Fruit fly (Drosophila melanogaster): ENCODE measurements around the gene srw.

Gene srw

DNA sequence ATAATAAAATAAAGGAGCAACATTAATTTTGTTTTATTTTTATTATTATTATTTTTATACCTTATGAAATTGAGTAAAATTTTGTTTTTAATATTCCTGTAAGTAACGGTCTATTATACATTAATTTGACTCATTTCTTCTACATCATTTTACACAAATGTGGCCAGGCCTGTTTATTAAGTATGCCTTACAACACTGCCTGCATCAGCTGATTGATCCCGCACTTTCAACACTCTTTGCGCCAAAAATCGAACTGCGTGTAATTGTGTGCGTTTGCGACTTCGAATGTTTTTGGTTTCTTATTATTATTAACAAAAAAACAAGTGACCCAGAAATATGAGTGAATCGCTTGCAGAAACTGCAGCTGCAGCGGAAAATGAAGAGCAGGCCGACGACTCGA lies 30.0 kb upstream of the srw start, which contains the start of gene Claspin (continued):
- TF ChIP-seq pb (GFP tag; optimal IDR thresholded peaks at IDR 0.05) (no peak), CTCF (GFP tag; optimal IDR thresholded peaks at IDR 0.05) (peak; percentile 44), gt (GFP tag; IDR thresholded peaks at IDR 0.05) (no peak), CG8944 (GFP tag; optimal IDR thresholded peaks at IDR 0.05) (peak; percentile 18), Opbp (GFP tag; IDR thresholded peaks at IDR 0.05; ENCODE audit: partially characterized antibody) (peak; percentile 49; the same call in 1 of the 3 replicates), CG13123 (GFP tag; optimal IDR thresholded peaks at IDR 0.05) (peak; percentile 18), CG4854 (GFP tag; optimal IDR thresholded peaks at IDR 0.05) (peak; percentile 5), fd102C (GFP tag; optimal IDR thresholded peaks at IDR 0.05) (no peak), so (GFP tag; IDR thresholded peaks at IDR 0.05) (no peak), dm (GFP tag; optimal IDR thresholded peaks at IDR 0.05) (peak; percentile 22), gro (GFP tag; optimal IDR thresholded peaks at IDR 0.05) (peak; percentile 40), CG4617 (GFP tag; optimal IDR thresholded peaks at IDR 0.05; ENCODE audit: borderline replicate concordance) (peak; percentile 37), CG30403 (GFP tag; optimal IDR thresholded peaks at IDR 0.05) (peak; percentile 17), Meics (GFP tag; optimal IDR thresholded peaks at IDR 0.05) (no peak), chif (GFP tag; optimal IDR thresholded peaks at IDR 0.05) (peak; percentile 40 to 43), ci (GFP tag; IDR thresholded peaks at IDR 0.05) (peak; percentile 14; the same call in 1 of the 3 replicates), CG2120 (GFP tag; optimal IDR thresholded peaks at IDR 0.05) (peak; percentile 75), ro (GFP tag; IDR thresholded peaks at IDR 0.05) (no peak), BtbVII (GFP tag; optimal IDR thresholded peaks at IDR 0.05) (no peak), maf-S (GFP tag; optimal IDR thresholded peaks at IDR 0.05) (peak; percentile 27), CG14860 (GFP tag; IDR thresholded peaks at IDR 0.05; ENCODE audit: partially characterized antibody) (no peak), tup (GFP tag; optimal IDR thresholded peaks at IDR 0.05) (peak; percentile 46), kah (GFP tag; optimal IDR thresholded peaks at IDR 0.05) (no peak), bsh (GFP tag; optimal IDR thresholded peaks at IDR 0.05) (peak in 1 of 2 experiments; percentile 16), CG17328 (GFP tag; IDR thresholded peaks at IDR 0.05) (no peak), Trl (optimal IDR thresholded peaks at IDR 0.05) (no peak), Trl (GFP tag; optimal IDR thresholded peaks at IDR 0.05) (peak; percentile 24), CG34224 (GFP tag; IDR thresholded peaks at IDR 0.05; ENCODE audit: partially characterized antibody) (peak; percentile 47; the same call in 1 of the 3 replicates), Gug (GFP tag; IDR thresholded peaks at IDR 0.05) (no peak; the same call in 3 of the 4 replicates), CG7963 (GFP tag; IDR thresholded peaks at IDR 0.05; ENCODE audit: partially characterized antibody) (0 out of 3 replicates have a peak, but pooled peaks have one; percentile 8), CG12769 (tag; optimal IDR thresholded peaks at IDR 0.05) (peak; percentile 60), zen2 (GFP tag; IDR thresholded peaks at IDR 0.05; ENCODE audit: partially characterized antibody) (no peak), CoRest (tag; optimal IDR thresholded peaks at IDR 0.05) (peak; percentile 63), CG11085 (GFP tag; IDR thresholded peaks at IDR 0.05) (no peak), grau (tag; optimal IDR thresholded peaks at IDR 0.05) (peak; percentile 32), pan (optimal IDR thresholded peaks at IDR 0.05) (no peak), pan (GFP tag; optimal IDR thresholded peaks at IDR 0.05 in 1 of 2, IDR thresholded peaks at IDR 0.05 in 1 of 2) (peak in 1 of 2 experiments; percentile 20), stc (GFP tag; IDR thresholded peaks at IDR 0.05) (no peak), CG17385 (GFP tag; optimal IDR thresholded peaks at IDR 0.05) (peak; percentile 31), Bdp1 (GFP tag; optimal IDR thresholded peaks at IDR 0.05) (peak; percentile 39), CG16815 (GFP tag; optimal IDR thresholded peaks at IDR 0.05) (peak; percentile 33), kay (GFP tag; optimal IDR thresholded peaks at IDR 0.05) (peak; percentile 32), CG10462 (GFP tag; optimal IDR thresholded peaks at IDR 0.05) (peak; percentile 47), tna (GFP tag; IDR thresholded peaks at IDR 0.05; ENCODE audit: partially characterized antibody) (no peak), Rfx (GFP tag; IDR thresholded peaks at IDR 0.05) (peak; percentile 75), br (optimal IDR thresholded peaks at IDR 0.05) (no peak), Fer2 (tag; optimal IDR thresholded peaks at IDR 0.05) (no peak), dimm (GFP tag; IDR thresholded peaks at IDR 0.05) (no peak), CG8478 (optimal IDR thresholded peaks at IDR 0.05) (no peak), zfh2 (GFP tag; optimal IDR thresholded peaks at IDR 0.05) (peak; percentile 69), CG8388 (GFP tag; optimal IDR thresholded peaks at IDR 0.05) (no peak), CG12391 (tag; optimal IDR thresholded peaks at IDR 0.05) (peak; percentile 40), Med (GFP tag) (peak; percentile 95)
